Worm (Caenorhabditis elegans) whole organism, midembryonic: ENCODE results near the gene lron-7.

ENCODE experiments used
- T22C8.4 ChIP-seq: fragments of 200-800 bp; sonication (Bioruptor generic); IDR thresholded peaks from 2 replicates; pipeline ENCODE4 v1.3.6; 2022; ENCODE audit warnings: missing genetic modification characterization, missing compliant biosample characterization
- cog-1 ChIP-seq: sonication (generic microtip); optimal IDR thresholded peaks from 2 replicates; lab custom pipeline; 2016; ENCODE audit warnings: missing genetic modification characterization, missing compliant biosample characterization
- flt-1 ChIP-seq: fragments of 200-800 bp; sonication (Bioruptor generic); IDR thresholded peaks from 2 replicates; pipeline ENCODE4 v1.3.6; 2022; ENCODE audit warnings: missing genetic modification characterization, missing compliant biosample characterization
- med-1 ChIP-seq: sonication (generic microtip); optimal IDR thresholded peaks from 2 replicates; lab custom pipeline; 2017; ENCODE audit warnings: missing genetic modification characterization, mild to moderate bottlenecking, missing compliant biosample characterization, antibody characterized with exemption, missing genetic modification reagents; ENCODE audit not compliant: insufficient read depth
- ztf-23 ChIP-seq: fragments of 200-800 bp; sonication (Bioruptor generic); IDR thresholded peaks from 2 replicates; pipeline ENCODE4 v1.3.6; 2022; ENCODE audit warnings: missing genetic modification reagents, missing genetic modification characterization, missing compliant biosample characterization
- ztf-29 ChIP-seq: fragments of 200-800 bp; sonication (Bioruptor generic); IDR thresholded peaks from 2 replicates; pipeline ENCODE4 v1.3.6; 2022; ENCODE audit warnings: missing genetic modification reagents, missing genetic modification characterization, missing compliant biosample characterization

ce11 chrX:7290859-7291628 lies 888 bp upstream of the lron-7 start:
- TF ChIP-seq med-1 (no peak), flt-1 (no peak), T22C8.4 (GFP tag; lab: Robert Waterston, UW) (no peak), ztf-23 (GFP tag; lab: Robert Waterston, UW) (no peak), ztf-29 (GFP tag; lab: Robert Waterston, UW) (no peak), cog-1 (tag; lab: Kevin White, UChicago) (no peak)
